Fruit fly (Drosophila melanogaster) Kc167 (cell line): Measurements from ENCODE around the gene alpha-Cat.

Experiments used
- Myc ChIP-seq: fragments of >200 bp; optimal IDR thresholded peaks from 2 replicates; lab custom pipeline; 2017; ENCODE audit warnings: missing external identifiers
- h ChIP-seq: fragments of >200 bp; optimal IDR thresholded peaks from 3 replicates; lab custom pipeline; 2018; ENCODE audit warnings: missing external identifiers
- insv ChIP-seq: fragments of >200 bp; optimal IDR thresholded peaks from 3 replicates; lab custom pipeline; 2018; ENCODE audit warnings: missing external identifiers
- ttk ChIP-seq: sonication (Bioruptor generic); optimal IDR thresholded peaks from 2 replicates; lab custom pipeline; 2017; ENCODE audit warnings: missing external identifiers

DNA sequence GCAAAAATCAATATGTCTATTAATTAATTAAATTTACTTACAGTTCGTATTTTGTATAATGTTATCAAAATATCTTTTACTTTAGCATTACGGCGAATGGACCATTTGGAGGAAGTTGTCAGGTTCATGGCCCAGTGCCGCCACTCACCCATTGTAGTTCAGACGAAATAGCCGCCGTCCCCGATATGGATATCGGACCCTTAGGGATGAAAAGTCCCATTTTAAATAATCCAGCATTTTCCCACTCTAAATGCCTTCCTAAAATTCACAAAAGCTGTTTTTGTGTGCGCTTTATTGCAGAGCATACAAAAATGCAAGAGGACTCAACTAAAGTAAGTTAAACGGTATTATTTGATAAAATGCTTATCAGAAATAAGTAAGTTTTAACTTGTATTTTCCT, 59.8 kb downstream of the alpha-Cat start:
- TF ChIP-seq h (lab: Kevin White, UChicago) (no peak), insv (lab: Kevin White, UChicago) (no peak), Myc (lab: Kevin White, UChicago) (no peak), ttk (lab: Kevin White, UChicago) (no peak)
